Worm (Caenorhabditis elegans): ENCODE results near the gene srt-5.

DNA sequence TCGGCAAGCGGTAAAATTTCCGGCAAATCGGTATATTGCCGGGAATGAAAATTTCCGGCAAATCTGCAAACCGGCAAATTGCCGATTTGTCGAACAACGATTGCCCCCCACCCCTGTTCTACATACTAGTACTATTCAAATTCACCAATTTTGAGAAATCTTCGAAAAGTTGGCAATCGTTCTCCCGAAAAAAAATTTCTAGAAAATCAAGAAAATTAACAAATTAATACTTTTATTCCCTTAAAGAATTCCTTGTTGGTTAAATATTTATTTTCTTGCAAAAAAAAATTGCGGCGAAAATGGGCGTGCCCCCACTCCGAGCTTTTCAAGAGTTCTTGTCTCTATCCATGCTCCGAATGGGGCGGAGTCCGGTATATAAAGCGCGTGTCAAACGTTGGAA, 26.4 kb downstream of the srt-5 start, which contains the start of gene C50H11.8:
- TF ChIP-seq dao-5 (tag; optimal IDR thresholded peaks at IDR 0.05) (no peak), him-1 (tag; optimal IDR thresholded peaks at IDR 0.05) (no peak), W03F9.2 (tag; optimal IDR thresholded peaks at IDR 0.05) (no peak)
